Worm (Caenorhabditis elegans) whole organism, L2 larva: ENCODE results near the gene otpl-3.

Experiments
- ama-1 ChIP-seq: fragments of 150-350 bp; optimal IDR thresholded peaks from 2 replicates; lab custom pipeline; 2018; ENCODE audit warnings: inconsistent platforms
- blmp-1 ChIP-seq: sonication (generic microtip); optimal IDR thresholded peaks from 2 replicates; lab custom pipeline; 2017; ENCODE audit warnings: missing genetic modification characterization, mild to moderate bottlenecking, missing compliant biosample characterization, antibody characterized with exemption, moderate library complexity; ENCODE audit not compliant: insufficient read depth
- fos-1 ChIP-seq: fragments of 150-350 bp; optimal IDR thresholded peaks from 2 replicates; lab custom pipeline; 2014; ENCODE audit warnings: missing biosample characterization, missing genetic modification characterization
- nhr-10 ChIP-seq: sonication (generic microtip); optimal IDR thresholded peaks from 2 replicates; lab custom pipeline; 2017; ENCODE audit warnings: missing biosample characterization, missing genetic modification characterization
- nhr-129 ChIP-seq: fragments of 150-350 bp; optimal IDR thresholded peaks from 2 replicates; lab custom pipeline; 2014; ENCODE audit warnings: missing biosample characterization, missing genetic modification characterization
- nhr-6 ChIP-seq: fragments of 150-350 bp; optimal IDR thresholded peaks from 2 replicates; lab custom pipeline; 2014; ENCODE audit warnings: missing biosample characterization, missing genetic modification characterization
- sem-4 ChIP-seq: fragments of 150-350 bp; optimal IDR thresholded peaks from 2 replicates; lab custom pipeline; 2014; ENCODE audit warnings: missing biosample characterization, missing genetic modification reagents, missing genetic modification characterization
- skn-1 ChIP-seq: sonication (generic microtip); optimal IDR thresholded peaks from 2 replicates; lab custom pipeline; 2017; ENCODE audit warnings: missing biosample characterization, missing genetic modification characterization
- zag-1 ChIP-seq: fragments of 150-350 bp; optimal IDR thresholded peaks from 2 replicates; lab custom pipeline; 2014; ENCODE audit warnings: missing biosample characterization, missing genetic modification characterization
- ztf-11 ChIP-seq: sonication (generic microtip); optimal IDR thresholded peaks from 2 replicates; lab custom pipeline; 2017; ENCODE audit warnings: missing biosample characterization, missing genetic modification characterization

DNA sequence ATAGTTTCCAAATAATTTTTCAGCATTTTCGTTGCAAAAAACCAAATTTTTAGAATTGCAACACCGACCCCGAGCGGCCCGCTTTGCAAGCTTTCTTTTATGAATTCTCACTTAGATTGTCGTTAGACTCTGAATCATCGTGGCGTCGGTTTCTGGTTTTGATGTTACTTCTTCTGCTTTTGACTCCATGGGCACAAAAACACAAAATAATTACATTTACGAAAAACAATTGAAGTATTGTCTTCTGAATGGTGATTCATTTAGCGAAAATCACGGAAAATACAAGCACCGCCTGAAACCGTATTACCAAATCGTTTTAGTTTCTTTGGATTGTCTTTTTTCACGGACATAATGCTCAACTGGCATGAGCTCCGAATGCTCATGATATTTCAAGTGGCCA is 23.5 kb downstream of the otpl-3 start, which contains the start of gene pes-23:
- TF ChIP-seq ama-1 (lab: Kevin White, UChicago) (no peak), nhr-6 (tag; lab: Kevin White, UChicago) (no peak), nhr-129 (tag; lab: Kevin White, UChicago) (no peak), nhr-10 (tag; lab: Kevin White, UChicago) (no peak), ztf-11 (tag; lab: Kevin White, UChicago) (no peak), skn-1 (no peak), blmp-1 (no peak), sem-4 (no peak), zag-1 (tag; lab: Kevin White, UChicago) (no peak), fos-1 (tag; lab: Kevin White, UChicago) (no peak)
